Fruit fly (Drosophila melanogaster) S2 (cell line): ENCODE results near the gene grsm.

Source experiments
- CG8478 ChIP-seq: fragments of >200 bp; optimal IDR thresholded peaks from 2 replicates; lab custom pipeline; 2018
- CTCF ChIP-seq, 2 experiments: fragments of >200 bp; optimal IDR thresholded peaks; 2 replicates each; lab custom pipeline; 2018

DNA sequence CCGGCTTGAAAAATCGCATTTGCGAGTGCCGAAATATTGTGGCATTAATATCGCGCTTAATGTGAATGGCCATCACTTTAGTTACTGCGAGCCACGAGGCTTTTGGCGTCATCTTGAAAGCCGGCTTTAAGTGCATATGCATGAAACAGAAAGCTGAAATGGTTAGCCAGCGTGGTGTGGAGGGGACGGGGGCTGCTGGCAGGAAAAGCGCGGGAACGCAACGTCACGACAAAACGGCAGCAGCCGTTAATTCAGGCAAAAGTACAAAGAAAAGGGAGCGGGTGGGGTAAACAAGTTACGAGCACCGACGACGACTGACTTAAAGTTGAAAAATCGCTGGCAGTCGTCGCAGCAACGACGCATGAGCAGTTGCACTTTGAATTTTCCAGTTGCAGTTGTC is 47.9 kb upstream of the grsm start:
- TF ChIP-seq CG8478 (lab: Kevin White, UChicago): no peak
- no peak for TF ChIP-seq CTCF (optimal IDR thresholded peaks at IDR 0.05; lab: Kevin White, UChicago)
